Fruit fly (Drosophila melanogaster): ENCODE results near the gene Rab9Fb.

DNA sequence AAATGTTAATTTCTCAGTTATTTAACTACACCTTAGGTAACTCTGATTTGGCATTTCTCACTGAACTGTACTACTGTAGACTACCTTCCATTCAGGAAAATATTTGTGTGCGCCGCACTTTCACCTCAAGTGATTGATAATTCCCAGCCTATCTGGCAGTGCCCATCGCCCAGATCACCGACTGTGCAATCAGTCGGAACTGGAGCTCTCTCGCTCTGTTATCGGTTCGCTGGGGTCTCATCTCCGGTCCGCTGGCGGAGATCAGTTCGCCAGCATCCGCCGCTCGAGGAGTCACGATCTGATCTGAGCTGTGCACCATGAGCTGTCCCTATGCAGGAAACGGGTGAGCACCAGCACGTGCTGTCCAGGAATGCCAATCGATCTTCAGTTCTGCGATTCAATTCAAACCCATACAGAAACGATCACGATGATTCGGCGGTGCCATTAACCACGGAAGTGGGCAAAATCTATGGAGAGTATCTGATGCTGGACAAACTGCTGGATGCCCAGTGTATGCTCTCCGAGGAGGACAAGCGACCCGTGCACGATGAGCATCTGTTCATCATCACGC is 28.5 kb downstream of the Rab9Fb start, which contains the start of gene v:
- TF ChIP-seq kay (GFP tag; ENCODE audit: borderline replicate concordance) (no peak), bab1 (GFP tag; optimal IDR thresholded peaks at IDR 0.05) (no peak), cic (GFP tag; optimal IDR thresholded peaks at IDR 0.05) (peak; percentile 41), CG33017 (tag; optimal IDR thresholded peaks at IDR 0.05) (no peak), CG7045 (GFP tag; optimal IDR thresholded peaks at IDR 0.05) (no peak), cnc (optimal IDR thresholded peaks at IDR 0.05) (no peak), CG14711 (tag; optimal IDR thresholded peaks at IDR 0.05) (no peak), pad (GFP tag; optimal IDR thresholded peaks at IDR 0.05) (no peak), CG5204 (GFP tag; optimal IDR thresholded peaks at IDR 0.05) (no peak), CG12768 (GFP tag; optimal IDR thresholded peaks at IDR 0.05) (no peak), tj (GFP tag; optimal IDR thresholded peaks at IDR 0.05) (no peak), CG11617 (GFP tag; optimal IDR thresholded peaks at IDR 0.05) (no peak), Mnt (GFP tag; optimal IDR thresholded peaks at IDR 0.05) (no peak)

Measured in whole organism, adult.